Fruit fly (Drosophila melanogaster): ENCODE measurements around the gene Dnaaf6.

Dnaaf6 gene

dm6 chr3L:14672387-14673110, 12.0 kb upstream of the Dnaaf6 start, which contains the start of the genes CG43121 and ome (continued):
- no peak for TF ChIP-seq dati (GFP tag; IDR thresholded peaks at IDR 0.05)
- TF ChIP-seq CG18619 (GFP tag; optimal IDR thresholded peaks at IDR 0.05) = no peak
- TF ChIP-seq PHDP (tag; optimal IDR thresholded peaks at IDR 0.05) = peak; percentile 28
- TF ChIP-seq wek (GFP tag; optimal IDR thresholded peaks at IDR 0.05) = peak; percentile 14
- TF ChIP-seq hth (optimal IDR thresholded peaks at IDR 0.05) = no peak
- TF ChIP-seq CG34376 (GFP tag; optimal IDR thresholded peaks at IDR 0.05) = peak; percentile 52
- TF ChIP-seq Fer2 (tag; optimal IDR thresholded peaks at IDR 0.05) = no peak
- TF ChIP-seq CG9797 (GFP tag; optimal IDR thresholded peaks at IDR 0.05) = no peak
- TF ChIP-seq Nf-YB (GFP tag; optimal IDR thresholded peaks at IDR 0.05) = no peak
- no peak for TF ChIP-seq abd-A (tag; optimal IDR thresholded peaks at IDR 0.05)
- no peak for TF ChIP-seq lov (optimal IDR thresholded peaks at IDR 0.05)
- TF ChIP-seq lov (GFP tag; IDR thresholded peaks at IDR 0.05) = no peak
- no peak for TF ChIP-seq Atf3 (GFP tag; optimal IDR thresholded peaks at IDR 0.05)
- peak; percentile 13 for TF ChIP-seq ftz-f1 (GFP tag; optimal IDR thresholded peaks at IDR 0.05)
- peak; percentile 88 for TF ChIP-seq Blimp-1 (GFP tag; optimal IDR thresholded peaks at IDR 0.05)
- no peak for TF ChIP-seq Awh (GFP tag; IDR thresholded peaks at IDR 0.05)
- peak; percentile 83 for TF ChIP-seq CG10543 (GFP tag; optimal IDR thresholded peaks at IDR 0.05)
- TF ChIP-seq CG9932 (GFP tag; IDR thresholded peaks at IDR 0.05) = peak; percentile 44; the same call in 1 of the 2 replicates
- no peak for TF ChIP-seq Usf (GFP tag; optimal IDR thresholded peaks at IDR 0.05)
- TF ChIP-seq Dref (GFP tag; IDR thresholded peaks at IDR 0.05) = no peak
- TF ChIP-seq ssp (GFP tag; IDR thresholded peaks at IDR 0.05) = no peak
- peak; percentile 19 for TF ChIP-seq HHEX (GFP tag; optimal IDR thresholded peaks at IDR 0.05)
- TF ChIP-seq usp (GFP tag; optimal IDR thresholded peaks at IDR 0.05) = no peak
- TF ChIP-seq Camta (GFP tag; optimal IDR thresholded peaks at IDR 0.05) = no peak
- TF ChIP-seq ato (GFP tag; IDR thresholded peaks at IDR 0.05; ENCODE audit: partially characterized antibody) = no peak
- no peak for TF ChIP-seq ewg (GFP tag; optimal IDR thresholded peaks at IDR 0.05)
- TF ChIP-seq sd (tag; optimal IDR thresholded peaks at IDR 0.05) = peak; percentile 24
- no peak for TF ChIP-seq CG1024 (GFP tag; IDR thresholded peaks at IDR 0.05)
- TF ChIP-seq CG12219 (GFP tag; optimal IDR thresholded peaks at IDR 0.05) = no peak
- TF ChIP-seq HLH3B (GFP tag; IDR thresholded peaks at IDR 0.05) = peak; percentile 37; the same call in 1 of the 2 replicates
- no peak for TF ChIP-seq CG3995 (GFP tag; optimal IDR thresholded peaks at IDR 0.05)
- TF ChIP-seq CG31441 (GFP tag; IDR thresholded peaks at IDR 0.05) = no peak
- no peak for TF ChIP-seq Dp (GFP tag; optimal IDR thresholded peaks at IDR 0.05)
- no peak for TF ChIP-seq CG2129 (GFP tag; IDR thresholded peaks at IDR 0.05; ENCODE audit: partially characterized antibody)
- TF ChIP-seq oc (tag; optimal IDR thresholded peaks at IDR 0.05) = peak; percentile 38
- TF ChIP-seq crol (GFP tag; IDR thresholded peaks at IDR 0.05) = peak; percentile 80
- TF ChIP-seq cg (GFP tag; optimal IDR thresholded peaks at IDR 0.05) = no peak
- no peak for TF ChIP-seq CG4282 (GFP tag; optimal IDR thresholded peaks at IDR 0.05)
- TF ChIP-seq hkb (optimal IDR thresholded peaks at IDR 0.05) = no peak
- peak; percentile 58; the same call in 1 of the 2 replicates for TF ChIP-seq hkb (GFP tag; IDR thresholded peaks at IDR 0.05)
- TF ChIP-seq CrebB (tag; optimal IDR thresholded peaks at IDR 0.05) = peak; percentile 23
- TF ChIP-seq cas (GFP tag; IDR thresholded peaks at IDR 0.05) = no peak
- TF ChIP-seq CG12155 (GFP tag; optimal IDR thresholded peaks at IDR 0.05) = no peak
- TF ChIP-seq Ada2b (GFP tag; IDR thresholded peaks at IDR 0.05) = no peak
- no peak for TF ChIP-seq amos (GFP tag; IDR thresholded peaks at IDR 0.05; ENCODE audit: partially characterized antibody)
- peak; percentile 68; the same call in 1 of the 4 replicates for TF ChIP-seq chinmo (GFP tag; IDR thresholded peaks at IDR 0.05; ENCODE audit: partially characterized antibody)
- TF ChIP-seq CG3281 (GFP tag; optimal IDR thresholded peaks at IDR 0.05) = no peak
- peak; percentile 46; the same call in 1 of the 3 replicates for TF ChIP-seq zfh1 (GFP tag; IDR thresholded peaks at IDR 0.05)
- no peak for TF ChIP-seq pum (GFP tag; optimal IDR thresholded peaks at IDR 0.05)
- peak; percentile 19 for TF ChIP-seq CG3407 (GFP tag; optimal IDR thresholded peaks at IDR 0.05)
